Worm (Caenorhabditis elegans) whole organism, L3 larva: ENCODE data around the gene gei-14.
A peak's percentile ranks its signal among the peaks of the same experiment; 100 is the strongest.

Source experiments
- R02D3.7 ChIP-seq: fragments of 150-350 bp; optimal IDR thresholded peaks from 2 replicates; lab custom pipeline; 2014; ENCODE audit warnings: missing biosample characterization, missing genetic modification characterization
- ama-1 ChIP-seq: fragments of 150-350 bp; optimal IDR thresholded peaks from 2 replicates; lab custom pipeline; 2018
- ceh-16 ChIP-seq: sonication (generic microtip); optimal IDR thresholded peaks from 2 replicates; lab custom pipeline; 2017; ENCODE audit warnings: missing biosample characterization, missing genetic modification characterization
- ceh-28 ChIP-seq: fragments of 150-350 bp; optimal IDR thresholded peaks from 2 replicates; lab custom pipeline; 2014; ENCODE audit warnings: missing biosample characterization, missing genetic modification reagents, missing genetic modification characterization
- ceh-82 ChIP-seq: fragments of 150-350 bp; optimal IDR thresholded peaks from 2 replicates; lab custom pipeline; 2014; ENCODE audit warnings: missing biosample characterization, missing genetic modification characterization
- daf-12 ChIP-seq: fragments of 150-350 bp; optimal IDR thresholded peaks from 2 replicates; lab custom pipeline; 2014; ENCODE audit warnings: missing biosample characterization, missing genetic modification reagents, missing genetic modification characterization
- elt-1 ChIP-seq: fragments of 150-350 bp; optimal IDR thresholded peaks from 2 replicates; lab custom pipeline; 2014; ENCODE audit warnings: missing biosample characterization, missing genetic modification characterization
- elt-2 ChIP-seq: sonication (generic microtip); optimal IDR thresholded peaks from 2 replicates; lab custom pipeline; 2016; ENCODE audit warnings: missing genetic modification reagents, mild to moderate bottlenecking, missing genetic modification characterization, missing compliant biosample characterization
- elt-3 ChIP-seq, 3 experiments: fragments of 150-350 bp in 1 of 3; sonication (generic microtip) in 2 of 3; optimal IDR thresholded peaks; 2 replicates in 2 of 3; 4 replicates in 1 of 3; lab custom pipeline; 2014 to 2017; ENCODE audit warnings: missing biosample characterization in 3 of 3, missing genetic modification characterization in 3 of 3
- eor-1 ChIP-seq, 2 experiments: fragments of 150-350 bp; optimal IDR thresholded peaks; 2 replicates each; lab custom pipeline; 2014 to 2018; ENCODE audit warnings: missing biosample characterization in 2 of 2, missing genetic modification characterization in 2 of 2
- hmg-11 ChIP-seq: sonication (generic microtip); optimal IDR thresholded peaks from 2 replicates; lab custom pipeline; 2016; ENCODE audit warnings: missing genetic modification characterization, missing compliant biosample characterization
- lin-15B ChIP-seq: fragments of 150-350 bp; optimal IDR thresholded peaks from 2 replicates; lab custom pipeline; 2014; ENCODE audit warnings: missing biosample characterization, missing genetic modification characterization
- lsy-12 ChIP-seq: sonication (generic microtip); optimal IDR thresholded peaks from 2 replicates; lab custom pipeline; 2016; ENCODE audit warnings: mild to moderate bottlenecking, missing genetic modification characterization, missing compliant biosample characterization
- mdl-1 ChIP-seq: fragments of 150-350 bp; optimal IDR thresholded peaks from 2 replicates; lab custom pipeline; 2014; ENCODE audit warnings: missing biosample characterization, missing genetic modification characterization
- mml-1 ChIP-seq: fragments of 150-350 bp; sonication (generic microtip); optimal IDR thresholded peaks from 3 replicates; lab custom pipeline; 2014; ENCODE audit warnings: missing biosample characterization, missing genetic modification characterization
- nfya-1 ChIP-seq: sonication (generic microtip); optimal IDR thresholded peaks from 2 replicates; lab custom pipeline; 2017; ENCODE audit warnings: missing genetic modification characterization, mild to moderate bottlenecking, missing compliant biosample characterization, antibody characterized with exemption, moderate library complexity; ENCODE audit not compliant: insufficient read depth
- nhr-11 ChIP-seq: fragments of 150-350 bp; optimal IDR thresholded peaks from 2 replicates; lab custom pipeline; 2014; ENCODE audit warnings: missing biosample characterization, missing genetic modification characterization
- nhr-12 ChIP-seq: fragments of 150-350 bp; optimal IDR thresholded peaks from 2 replicates; lab custom pipeline; 2014; ENCODE audit warnings: missing biosample characterization, missing genetic modification characterization
- nhr-23 ChIP-seq: fragments of 150-350 bp; optimal IDR thresholded peaks from 2 replicates; lab custom pipeline; 2014; ENCODE audit warnings: missing biosample characterization, missing genetic modification reagents, missing genetic modification characterization
- nhr-25 ChIP-seq: sonication (generic microtip); optimal IDR thresholded peaks from 2 replicates; lab custom pipeline; 2017; ENCODE audit warnings: missing biosample characterization, missing genetic modification characterization
- nhr-28 ChIP-seq: fragments of 150-350 bp; optimal IDR thresholded peaks from 2 replicates; lab custom pipeline; 2014; ENCODE audit warnings: missing biosample characterization, missing genetic modification characterization
- nhr-43 ChIP-seq: sonication (generic microtip); optimal IDR thresholded peaks from 2 replicates; lab custom pipeline; 2016; ENCODE audit warnings: mild to moderate bottlenecking, missing genetic modification characterization, missing compliant biosample characterization; ENCODE audit not compliant: poor library complexity, severe bottlenecking
- nhr-67 ChIP-seq: fragments of 150-350 bp; optimal IDR thresholded peaks from 2 replicates; lab custom pipeline; 2014; ENCODE audit warnings: missing biosample characterization, missing genetic modification characterization
- nhr-76 ChIP-seq: fragments of 150-350 bp; sonication (generic microtip); optimal IDR thresholded peaks from 5 replicates; lab custom pipeline; 2014; ENCODE audit warnings: missing biosample characterization, missing genetic modification characterization
- nhr-77 ChIP-seq: fragments of 150-350 bp; optimal IDR thresholded peaks from 2 replicates; lab custom pipeline; 2014; ENCODE audit warnings: missing biosample characterization, missing genetic modification characterization
- pha-4 ChIP-seq: fragments of 150-350 bp; optimal IDR thresholded peaks from 2 replicates; lab custom pipeline; 2014; ENCODE audit warnings: missing biosample characterization, missing genetic modification reagents, missing genetic modification characterization
- pqm-1 ChIP-seq: fragments of 150-350 bp; optimal IDR thresholded peaks from 2 replicates; lab custom pipeline; 2017; ENCODE audit warnings: missing biosample characterization, missing genetic modification characterization, inconsistent platforms
- skn-1 ChIP-seq: fragments of 150-350 bp; optimal IDR thresholded peaks from 2 replicates; lab custom pipeline; 2014; ENCODE audit warnings: missing biosample characterization, missing genetic modification characterization
- snpc-4 ChIP-seq: fragments of 150-350 bp; optimal IDR thresholded peaks from 2 replicates; lab custom pipeline; 2014; ENCODE audit warnings: missing biosample characterization, missing genetic modification characterization
- tbx-2 ChIP-seq: sonication (generic microtip); optimal IDR thresholded peaks from 2 replicates; lab custom pipeline; 2016; ENCODE audit warnings: mild to moderate bottlenecking, missing genetic modification characterization, missing compliant biosample characterization
- unc-62 ChIP-seq: fragments of 150-350 bp; sonication (generic microtip); optimal IDR thresholded peaks from 4 replicates; lab custom pipeline; 2014; ENCODE audit warnings: missing biosample characterization, missing genetic modification reagents, missing genetic modification characterization
- zag-1 ChIP-seq: fragments of 150-350 bp; optimal IDR thresholded peaks from 2 replicates; lab custom pipeline; 2014; ENCODE audit warnings: missing biosample characterization, missing genetic modification characterization
- ztf-11 ChIP-seq: fragments of 150-350 bp; optimal IDR thresholded peaks from 2 replicates; lab custom pipeline; 2014; ENCODE audit warnings: missing biosample characterization, missing genetic modification characterization
- ztf-4 ChIP-seq: fragments of 150-350 bp; optimal IDR thresholded peaks from 2 replicates; lab custom pipeline; 2014; ENCODE audit warnings: missing biosample characterization, missing genetic modification characterization

gei-14 gene

ce11 chrII:8226475-8226874 is 49.6 kb downstream of the gei-14 start:
- TF ChIP-seq lin-15B, result no peak
- no peak for TF ChIP-seq mdl-1
- no peak for TF ChIP-seq elt-3 (tag; optimal IDR thresholded peaks at IDR 0.05; lab: Kevin White, UChicago)
- TF ChIP-seq eor-1 (tag; optimal IDR thresholded peaks at IDR 0.05; lab: Kevin White, UChicago), result no peak
- TF ChIP-seq tbx-2, result no peak
- no peak for TF ChIP-seq R02D3.7 (tag; lab: Kevin White, UChicago)
- no peak for TF ChIP-seq nhr-11 (tag; lab: Kevin White, UChicago)
- TF ChIP-seq ama-1 (lab: Kevin White, UChicago), result no peak
- no peak for TF ChIP-seq ztf-4 (tag; lab: Kevin White, UChicago)
- no peak for TF ChIP-seq lsy-12 (tag; lab: Kevin White, UChicago)
- no peak for TF ChIP-seq nhr-67 (tag; lab: Kevin White, UChicago)
- TF ChIP-seq nhr-77 (tag; lab: Kevin White, UChicago), result no peak
- peak; percentile 83 for TF ChIP-seq pqm-1
- TF ChIP-seq nfya-1 (tag; lab: Kevin White, UChicago), result no peak
- TF ChIP-seq hmg-11, result no peak
- no peak for TF ChIP-seq nhr-76 (tag; lab: Kevin White, UChicago)
- no peak for TF ChIP-seq ztf-11 (tag; lab: Kevin White, UChicago)
- TF ChIP-seq skn-1 (tag; lab: Kevin White, UChicago), result no peak
- no peak for TF ChIP-seq unc-62 (GFP tag; lab: Kevin White, UChicago)
- peak; percentile 22 for TF ChIP-seq ceh-28 (tag; lab: Kevin White, UChicago)
- no peak for TF ChIP-seq daf-12 (tag; lab: Kevin White, UChicago)
- TF ChIP-seq snpc-4, result no peak
- TF ChIP-seq ceh-82 (tag; lab: Kevin White, UChicago), result no peak
- TF ChIP-seq elt-2 (tag; lab: Kevin White, UChicago), result peak; percentile 95
- TF ChIP-seq pha-4 (tag; lab: Kevin White, UChicago), result peak; percentile 68

ce11 chrII:8225914-8226313 is 50.1 kb downstream of the gei-14 start:
- TF ChIP-seq nhr-43 (tag; lab: Kevin White, UChicago) (peak; percentile 26), nhr-25 (peak; percentile 52), ama-1 (lab: Kevin White, UChicago) (peak; percentile 32), lsy-12 (tag; lab: Kevin White, UChicago) (no peak), ceh-16 (tag; lab: Kevin White, UChicago) (no peak), elt-3 (tag; optimal IDR thresholded peaks at IDR 0.05; lab: Kevin White, UChicago) (no peak), nhr-23 (no peak), nhr-67 (tag; lab: Kevin White, UChicago) (no peak), nfya-1 (tag; lab: Kevin White, UChicago) (peak; percentile 13)

ce11 chrII:8225347-8225746 is 50.7 kb downstream of the gei-14 start:
- TF ChIP-seq elt-1 (tag; lab: Kevin White, UChicago) (peak; percentile 61), mml-1 (tag; lab: Kevin White, UChicago) (no peak)

- TF ChIP-seq pqm-1 (no peak), ceh-16 (tag; lab: Kevin White, UChicago) (no peak), nhr-43 (tag; lab: Kevin White, UChicago) (peak; percentile 7), nhr-12 (tag; lab: Kevin White, UChicago) (no peak), nhr-23 (peak; percentile 54), elt-1 (tag; lab: Kevin White, UChicago) (peak; percentile 44)
Measured at ce11 chrII:8224623-8225022, 51.4 kb downstream of the gei-14 start.

ce11 chrII:8223945-8224344 is 52.1 kb downstream of the gei-14 start:
- TF ChIP-seq nhr-28 (no peak), zag-1 (tag; lab: Kevin White, UChicago) (no peak), nhr-77 (tag; lab: Kevin White, UChicago) (no peak), nhr-11 (tag; lab: Kevin White, UChicago) (no peak), pqm-1 (no peak), nhr-43 (tag; lab: Kevin White, UChicago) (no peak), elt-2 (tag; lab: Kevin White, UChicago) (no peak), nhr-12 (tag; lab: Kevin White, UChicago) (no peak)
